Fruit fly (Drosophila melanogaster): ENCODE data around the gene obst-F.

The obst-F gene

DNA sequence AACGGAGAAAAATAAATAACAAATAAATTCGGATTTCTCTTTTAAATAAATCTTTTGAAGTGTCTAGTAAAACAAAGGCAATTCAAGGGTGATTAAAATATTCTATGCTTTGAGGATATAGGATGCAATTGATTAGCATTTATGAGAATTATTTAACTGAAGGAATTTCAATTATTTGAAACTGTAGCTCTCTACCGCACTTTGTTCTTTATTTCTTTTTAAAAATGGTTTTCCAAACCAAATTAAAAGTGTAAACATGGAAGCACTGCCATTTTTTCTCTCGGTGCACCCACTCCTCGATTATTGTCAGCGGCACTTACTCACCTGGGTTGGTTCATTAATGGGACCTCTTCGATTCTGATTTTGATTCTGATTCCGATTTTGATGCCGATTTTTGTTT, 33.3 kb downstream of the obst-F start:
- TF ChIP-seq dsx (GFP tag; optimal IDR thresholded peaks at IDR 0.05; ENCODE audit: poor library complexity, severe bottlenecking) (no peak), eg (GFP tag; IDR thresholded peaks at IDR 0.05) (no peak), net (GFP tag; optimal IDR thresholded peaks at IDR 0.05) (peak; percentile 5), Met (GFP tag; optimal IDR thresholded peaks at IDR 0.05) (peak; percentile 63), Eip75B (GFP tag; optimal IDR thresholded peaks at IDR 0.05) (peak; percentile 35), fkh (GFP tag; optimal IDR thresholded peaks at IDR 0.05) (no peak), acj6 (GFP tag; optimal IDR thresholded peaks at IDR 0.05) (peak; percentile 25), CG8119 (GFP tag; IDR thresholded peaks at IDR 0.05) (no peak), CG11902 (GFP tag; optimal IDR thresholded peaks at IDR 0.05) (no peak), dac (GFP tag; optimal IDR thresholded peaks at IDR 0.05) (no peak), lz (GFP tag; optimal IDR thresholded peaks at IDR 0.05) (peak; percentile 43), Hr4 (GFP tag; optimal IDR thresholded peaks at IDR 0.05) (no peak), CG6792 (GFP tag; optimal IDR thresholded peaks at IDR 0.05) (peak; percentile 11), Sox102F (GFP tag; optimal IDR thresholded peaks at IDR 0.05) (peak; percentile 42), cyc (GFP tag; optimal IDR thresholded peaks at IDR 0.05) (peak; percentile 45), Lpt (GFP tag; optimal IDR thresholded peaks at IDR 0.05) (no peak), Eip78C (GFP tag) (peak; percentile 88), pdm3 (GFP tag; optimal IDR thresholded peaks at IDR 0.05) (peak; percentile 10), CG34406 (GFP tag; optimal IDR thresholded peaks at IDR 0.05) (no peak), CG9139 (GFP tag; optimal IDR thresholded peaks at IDR 0.05) (no peak), Ets21C (GFP tag; optimal IDR thresholded peaks at IDR 0.05) (peak; percentile 22), CG6276 (GFP tag; optimal IDR thresholded peaks at IDR 0.05) (no peak), Sox14 (GFP tag; optimal IDR thresholded peaks at IDR 0.05) (peak; percentile 34), CG6808 (GFP tag; optimal IDR thresholded peaks at IDR 0.05) (peak; percentile 31), CG10631 (GFP tag; optimal IDR thresholded peaks at IDR 0.05) (peak; percentile 39), CG8632 (GFP tag; optimal IDR thresholded peaks at IDR 0.05) (no peak), ss (GFP tag; optimal IDR thresholded peaks at IDR 0.05) (no peak), Ets96B (tag; optimal IDR thresholded peaks at IDR 0.05) (peak; percentile 35), CG3032 (tag; optimal IDR thresholded peaks at IDR 0.05) (peak; percentile 39), topi (GFP tag; optimal IDR thresholded peaks at IDR 0.05) (peak; percentile 46), Eip93F (GFP tag; optimal IDR thresholded peaks at IDR 0.05) (no peak), CG31627 (GFP tag; optimal IDR thresholded peaks at IDR 0.05) (peak; percentile 53), Smox (GFP tag; optimal IDR thresholded peaks at IDR 0.05) (peak; percentile 55), CG3919 (GFP tag; optimal IDR thresholded peaks at IDR 0.05) (peak; percentile 32), CG16779 (tag; optimal IDR thresholded peaks at IDR 0.05) (no peak), CG11762 (GFP tag; optimal IDR thresholded peaks at IDR 0.05; ENCODE audit: insufficient read depth) (no peak), CG8319 (GFP tag; optimal IDR thresholded peaks at IDR 0.05) (no peak), OdsH (GFP tag; optimal IDR thresholded peaks at IDR 0.05) (peak; percentile 27), svp (GFP tag) (peak; percentile 86), CG10669 (GFP tag; optimal IDR thresholded peaks at IDR 0.05) (peak; percentile 37), Hr39 (GFP tag; optimal IDR thresholded peaks at IDR 0.05) (peak; percentile 61), vri (GFP tag; optimal IDR thresholded peaks at IDR 0.05) (peak; percentile 10), CG7368 (GFP tag; optimal IDR thresholded peaks at IDR 0.05) (no peak)
